Fruit fly (Drosophila melanogaster): ENCODE results near the gene CG15545.
A peak's percentile ranks its signal among the peaks of the same experiment; 100 is the strongest.

Gene CG15545

dm6 chr3R:30827544-30827943 is 44.6 kb downstream of the CG15545 start, which contains the start of gene CG15544:
CG15544 (plus strand) TSS chr3R:30827819.
- TF ChIP-seq CG32006 (GFP tag; optimal IDR thresholded peaks at IDR 0.05) (no peak), Met (GFP tag; optimal IDR thresholded peaks at IDR 0.05) (no peak), OdsH (GFP tag; optimal IDR thresholded peaks at IDR 0.05) (no peak), CG6854 (GFP tag; optimal IDR thresholded peaks at IDR 0.05) (peak; percentile 49), svp (GFP tag) (no peak), fd85E (GFP tag; optimal IDR thresholded peaks at IDR 0.05) (no peak), CG10631 (GFP tag; optimal IDR thresholded peaks at IDR 0.05) (no peak), CG6163 (GFP tag; IDR thresholded peaks at IDR 0.05) (peak; percentile 39; the same call in 2 of the 3 replicates), CG8319 (GFP tag; optimal IDR thresholded peaks at IDR 0.05) (no peak), dsx (GFP tag; optimal IDR thresholded peaks at IDR 0.05; ENCODE audit: poor library complexity, severe bottlenecking) (no peak), fkh (GFP tag; optimal IDR thresholded peaks at IDR 0.05) (no peak), CG16779 (tag; optimal IDR thresholded peaks at IDR 0.05) (no peak), fd59A (GFP tag; optimal IDR thresholded peaks at IDR 0.05) (no peak), Sox14 (GFP tag; optimal IDR thresholded peaks at IDR 0.05) (no peak), CG11294 (GFP tag; IDR thresholded peaks at IDR 0.05) (no peak), CG4318 (GFP tag; optimal IDR thresholded peaks at IDR 0.05) (no peak), CG6276 (GFP tag; optimal IDR thresholded peaks at IDR 0.05) (no peak), CG8119 (GFP tag; IDR thresholded peaks at IDR 0.05) (no peak), CG31627 (GFP tag; optimal IDR thresholded peaks at IDR 0.05) (no peak), Eip78C (GFP tag) (peak; percentile 64), CG3032 (tag; optimal IDR thresholded peaks at IDR 0.05) (no peak), lz (GFP tag; optimal IDR thresholded peaks at IDR 0.05) (no peak), CG1621 (tag; optimal IDR thresholded peaks at IDR 0.05) (no peak), Blimp-1 (GFP tag; optimal IDR thresholded peaks at IDR 0.05) (peak; percentile 31), Gug (GFP tag; IDR thresholded peaks at IDR 0.05) (no peak), ss (GFP tag; optimal IDR thresholded peaks at IDR 0.05) (no peak), CG15336 (GFP tag; IDR thresholded peaks at IDR 0.05) (peak; percentile 21; the same call in 1 of the 2 replicates), salr (GFP tag; optimal IDR thresholded peaks at IDR 0.05) (no peak), esn (GFP tag; optimal IDR thresholded peaks at IDR 0.05) (no peak), Eip75B (GFP tag; optimal IDR thresholded peaks at IDR 0.05) (no peak), CG3919 (GFP tag; optimal IDR thresholded peaks at IDR 0.05) (peak; percentile 5), acj6 (GFP tag; optimal IDR thresholded peaks at IDR 0.05) (no peak), Hr39 (GFP tag; optimal IDR thresholded peaks at IDR 0.05) (no peak), vri (GFP tag; optimal IDR thresholded peaks at IDR 0.05) (no peak), CG6808 (GFP tag; optimal IDR thresholded peaks at IDR 0.05) (no peak), CG9139 (GFP tag; optimal IDR thresholded peaks at IDR 0.05) (no peak), eg (GFP tag; IDR thresholded peaks at IDR 0.05) (no peak), CG7368 (GFP tag; optimal IDR thresholded peaks at IDR 0.05) (no peak)

DNA sequence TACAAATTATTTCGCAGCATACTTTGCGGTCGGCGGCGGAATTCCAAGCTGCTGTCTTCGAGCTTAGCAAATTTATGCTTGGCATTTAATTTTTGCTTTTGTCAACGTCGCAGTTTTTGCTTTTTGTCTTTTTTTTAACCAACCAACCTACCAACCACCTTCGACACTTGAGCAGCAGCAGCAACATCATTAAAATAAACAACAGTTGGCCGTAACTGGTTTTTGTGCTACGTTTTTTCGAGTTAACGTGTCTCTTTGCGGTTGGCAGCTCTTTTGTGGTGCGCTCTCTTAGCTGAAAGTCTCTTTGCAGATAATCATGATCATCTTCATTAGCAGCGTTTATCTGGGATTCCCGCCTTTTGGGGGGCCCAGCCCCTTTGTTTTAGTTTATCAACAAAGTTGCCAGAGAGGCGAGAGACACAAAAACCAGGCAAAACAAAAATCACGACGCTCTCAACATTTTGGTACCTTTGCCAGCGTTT is 50.1 kb downstream of the CG15545 start:
- TF ChIP-seq net (GFP tag; optimal IDR thresholded peaks at IDR 0.05) (peak; percentile 42), dac (GFP tag; optimal IDR thresholded peaks at IDR 0.05) (no peak), Eip93F (GFP tag; optimal IDR thresholded peaks at IDR 0.05) (no peak), achi (GFP tag; optimal IDR thresholded peaks at IDR 0.05) (peak; percentile 5), CG16779 (tag; optimal IDR thresholded peaks at IDR 0.05) (peak; percentile 68), cyc (GFP tag; optimal IDR thresholded peaks at IDR 0.05) (no peak), CG10631 (GFP tag; optimal IDR thresholded peaks at IDR 0.05) (no peak), CG8119 (GFP tag; IDR thresholded peaks at IDR 0.05) (no peak), spab (GFP tag; optimal IDR thresholded peaks at IDR 0.05) (peak; percentile 50), Blimp-1 (GFP tag; optimal IDR thresholded peaks at IDR 0.05) (no peak), fd59A (GFP tag; optimal IDR thresholded peaks at IDR 0.05) (no peak), CG6276 (GFP tag; optimal IDR thresholded peaks at IDR 0.05) (no peak), Eip78C (GFP tag) (peak; percentile 68), Lpt (GFP tag; optimal IDR thresholded peaks at IDR 0.05) (peak; percentile 8), CG31627 (GFP tag; optimal IDR thresholded peaks at IDR 0.05) (no peak), CG1621 (tag; optimal IDR thresholded peaks at IDR 0.05) (peak; percentile 69), Sox14 (GFP tag; optimal IDR thresholded peaks at IDR 0.05) (no peak), svp (GFP tag) (no peak), CG8319 (GFP tag; optimal IDR thresholded peaks at IDR 0.05) (no peak), CG9139 (GFP tag; optimal IDR thresholded peaks at IDR 0.05) (peak; percentile 66), CG6163 (GFP tag; IDR thresholded peaks at IDR 0.05) (peak; percentile 52; the same call in 1 of the 3 replicates), dsx (GFP tag; optimal IDR thresholded peaks at IDR 0.05; ENCODE audit: poor library complexity, severe bottlenecking) (peak; percentile 97), CG6854 (GFP tag; optimal IDR thresholded peaks at IDR 0.05) (peak; percentile 10), vri (GFP tag; optimal IDR thresholded peaks at IDR 0.05) (no peak), Eip75B (GFP tag; optimal IDR thresholded peaks at IDR 0.05) (no peak), topi (GFP tag; optimal IDR thresholded peaks at IDR 0.05) (no peak), CG11902 (GFP tag; optimal IDR thresholded peaks at IDR 0.05) (no peak), Ets96B (tag; optimal IDR thresholded peaks at IDR 0.05) (peak; percentile 24), pdm3 (GFP tag; optimal IDR thresholded peaks at IDR 0.05) (no peak), Hr39 (GFP tag; optimal IDR thresholded peaks at IDR 0.05) (no peak)
